Worm (Caenorhabditis elegans) whole organism, L4 larva: ENCODE results near the gene rbm-28.

Experiments used
- lin-39 ChIP-seq: fragments of 150-350 bp; optimal IDR thresholded peaks from 2 replicates; lab custom pipeline; 2014; ENCODE audit warnings: missing biosample characterization, missing genetic modification reagents, missing genetic modification characterization
- lsy-2 ChIP-seq, 2 experiments: fragments of 150-350 bp in 1 of 2; sonication (generic microtip) in 1 of 2; optimal IDR thresholded peaks; 2 replicates each; lab custom pipeline; 2014 to 2017; ENCODE audit warnings: missing biosample characterization in 2 of 2, missing genetic modification characterization in 2 of 2
- snpc-4 ChIP-seq: fragments of 150-350 bp; optimal IDR thresholded peaks from 2 replicates; lab custom pipeline; 2014; ENCODE audit warnings: missing biosample characterization, missing genetic modification characterization

DNA sequence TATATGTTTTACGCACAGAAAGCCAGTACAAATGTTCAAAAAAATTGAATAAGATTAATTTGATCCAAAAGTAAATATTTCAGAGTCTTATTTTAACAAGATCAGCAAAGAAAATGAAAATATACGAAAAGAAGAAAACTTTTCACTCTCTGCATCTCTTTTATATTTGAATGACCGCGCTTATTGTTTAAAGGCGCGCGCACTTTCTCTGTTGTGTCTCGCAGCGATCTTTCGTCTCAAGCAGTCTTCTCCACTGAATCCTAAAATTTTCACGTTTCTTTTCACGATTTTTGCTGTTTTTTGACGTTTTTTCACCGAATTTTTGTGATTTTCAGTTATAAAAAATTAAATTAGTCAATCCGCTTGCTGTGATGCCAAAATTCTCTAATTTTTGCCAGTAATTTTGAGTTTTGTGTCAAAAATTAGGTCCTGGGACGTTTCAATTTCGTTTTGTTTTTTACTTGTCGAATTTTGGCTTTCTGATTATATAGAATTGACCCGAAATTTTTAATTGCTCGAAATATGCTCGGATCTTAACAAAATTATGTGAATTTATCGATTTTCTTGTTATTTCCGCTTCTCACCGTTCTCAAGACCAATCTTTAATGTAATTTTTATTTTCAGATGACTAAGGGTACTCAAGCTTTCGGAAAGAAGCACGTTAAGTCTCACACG lies 42.0 kb upstream of the rbm-28 start, which contains the start of gene W01D2.1:
- TF ChIP-seq lsy-2 (tag; optimal IDR thresholded peaks at IDR 0.05; lab: Kevin White, UChicago) (peak in 1 of 2 experiments; percentile 86), lin-39 (tag; lab: Kevin White, UChicago) (no peak), snpc-4 (tag; lab: Kevin White, UChicago) (no peak)
